Worm (Caenorhabditis elegans) whole organism, L3 larva: Measurements from ENCODE around the gene F58E6.6.

Source experiments
- aly-2 ChIP-seq: fragments of 150-350 bp; optimal IDR thresholded peaks from 2 replicates; lab custom pipeline; 2014; ENCODE audit warnings: missing biosample characterization, missing genetic modification characterization
- egl-27 ChIP-seq: sonication (generic microtip); optimal IDR thresholded peaks from 4 replicates; lab custom pipeline; 2017; ENCODE audit warnings: missing biosample characterization, missing genetic modification reagents, missing genetic modification characterization
- elt-1 ChIP-seq: fragments of 150-350 bp; optimal IDR thresholded peaks from 2 replicates; lab custom pipeline; 2014; ENCODE audit warnings: missing biosample characterization, missing genetic modification characterization
- elt-3 ChIP-seq, 3 experiments: fragments of 150-350 bp in 1 of 3; sonication (generic microtip) in 2 of 3; optimal IDR thresholded peaks; 2 replicates in 2 of 3; 4 replicates in 1 of 3; lab custom pipeline; 2014 to 2017; ENCODE audit warnings: missing biosample characterization in 3 of 3, missing genetic modification characterization in 3 of 3
- fkh-10 ChIP-seq: sonication (generic microtip); optimal IDR thresholded peaks from 2 replicates; lab custom pipeline; 2017; ENCODE audit warnings: missing biosample characterization, missing genetic modification reagents, missing genetic modification characterization
- fos-1 ChIP-seq: fragments of 150-350 bp; optimal IDR thresholded peaks from 2 replicates; lab custom pipeline; 2014; ENCODE audit warnings: missing biosample characterization, missing genetic modification characterization
- jun-1 ChIP-seq: fragments of 150-350 bp; optimal IDR thresholded peaks from 2 replicates; lab custom pipeline; 2014; ENCODE audit warnings: missing biosample characterization, missing genetic modification reagents, missing genetic modification characterization
- nhr-25 ChIP-seq: sonication (generic microtip); optimal IDR thresholded peaks from 2 replicates; lab custom pipeline; 2017; ENCODE audit warnings: missing biosample characterization, missing genetic modification characterization
- nhr-43 ChIP-seq: sonication (generic microtip); optimal IDR thresholded peaks from 2 replicates; lab custom pipeline; 2016; ENCODE audit warnings: mild to moderate bottlenecking, missing genetic modification characterization, missing compliant biosample characterization; ENCODE audit not compliant: poor library complexity, severe bottlenecking
- nhr-67 ChIP-seq: fragments of 150-350 bp; optimal IDR thresholded peaks from 2 replicates; lab custom pipeline; 2014; ENCODE audit warnings: missing biosample characterization, missing genetic modification characterization
- nhr-77 ChIP-seq: fragments of 150-350 bp; optimal IDR thresholded peaks from 2 replicates; lab custom pipeline; 2014; ENCODE audit warnings: missing biosample characterization, missing genetic modification characterization
- snpc-4 ChIP-seq: fragments of 150-350 bp; optimal IDR thresholded peaks from 2 replicates; lab custom pipeline; 2014; ENCODE audit warnings: missing biosample characterization, missing genetic modification characterization
- ztf-11 ChIP-seq: fragments of 150-350 bp; optimal IDR thresholded peaks from 2 replicates; lab custom pipeline; 2014; ENCODE audit warnings: missing biosample characterization, missing genetic modification characterization

DNA sequence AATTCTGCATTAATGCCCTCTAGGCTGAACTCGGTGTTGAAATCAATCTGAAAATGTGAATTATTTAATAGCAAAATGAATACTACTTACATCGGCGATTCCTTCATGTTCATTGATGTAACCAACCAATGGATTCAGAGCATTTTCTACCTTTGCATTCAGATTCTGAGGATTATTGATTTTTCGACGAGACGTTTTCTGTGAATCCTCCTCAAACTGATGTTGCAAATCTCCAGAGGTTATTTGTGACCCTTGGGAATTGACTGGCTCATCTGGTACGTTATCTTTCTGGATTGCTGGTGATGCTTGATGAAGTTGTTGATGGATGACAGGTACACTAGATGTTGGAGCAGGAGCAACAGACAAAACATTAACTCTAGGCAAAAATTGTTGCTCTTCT is 29.2 kb upstream of the F58E6.6 start:
- TF ChIP-seq aly-2 (no peak), jun-1 (tag; lab: Kevin White, UChicago) (no peak), nhr-43 (tag; lab: Kevin White, UChicago) (no peak), fos-1 (tag; lab: Kevin White, UChicago) (no peak), fkh-10 (GFP tag; lab: Kevin White, UChicago) (no peak), elt-3 (tag; optimal IDR thresholded peaks at IDR 0.05; lab: Kevin White, UChicago) (no peak), ztf-11 (no peak), nhr-67 (tag; lab: Kevin White, UChicago) (no peak), nhr-77 (tag; lab: Kevin White, UChicago) (no peak), egl-27 (tag; lab: Kevin White, UChicago) (no peak), snpc-4 (tag; lab: Kevin White, UChicago) (no peak), nhr-25 (tag; lab: Kevin White, UChicago) (no peak), elt-1 (tag; lab: Kevin White, UChicago) (no peak)
